Worm (Caenorhabditis elegans): Measurements from ENCODE around the gene oxy-4.

DNA sequence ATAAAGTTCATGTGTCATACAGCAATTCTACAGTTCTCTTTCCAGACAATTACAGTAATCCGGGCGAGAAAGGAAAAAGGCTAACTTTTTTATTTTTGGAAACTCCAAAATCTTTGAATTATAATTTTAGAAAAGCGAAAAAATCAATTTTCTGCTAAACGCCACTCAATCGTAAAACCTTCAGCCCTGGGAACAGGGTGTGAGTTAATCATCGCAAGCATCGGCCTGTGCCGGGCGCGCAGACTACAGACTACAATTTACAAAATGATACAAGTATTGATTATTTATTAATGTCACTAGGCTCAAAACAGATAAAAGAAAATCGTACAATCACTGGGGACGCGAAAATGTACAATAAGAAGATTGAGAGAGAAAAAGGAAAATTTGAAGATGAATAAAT, 27.9 kb downstream of the oxy-4 start:
- TF ChIP-seq unc-62 (GFP tag; optimal IDR thresholded peaks at IDR 0.05) (no peak), ztf-11 (tag; optimal IDR thresholded peaks at IDR 0.05) (no peak), mab-5 (tag; optimal IDR thresholded peaks at IDR 0.05) (no peak), snpc-4 (tag; optimal IDR thresholded peaks at IDR 0.05) (no peak), pha-4 (tag; optimal IDR thresholded peaks at IDR 0.05) (no peak), bed-3 (GFP tag; optimal IDR thresholded peaks at IDR 0.05) (no peak), ceh-43 (GFP tag; optimal IDR thresholded peaks at IDR 0.05) (no peak), ces-1 (GFP tag; optimal IDR thresholded peaks at IDR 0.05) (no peak), nhr-12 (tag; optimal IDR thresholded peaks at IDR 0.05) (no peak), nhr-237 (tag; optimal IDR thresholded peaks at IDR 0.05) (no peak), blmp-1 (tag; optimal IDR thresholded peaks at IDR 0.05) (no peak)

All from whole organism, mixed stage, embryonic.